Fruit fly (Drosophila melanogaster): Measurements from ENCODE around the gene Bcat.

The Bcat gene

DNA sequence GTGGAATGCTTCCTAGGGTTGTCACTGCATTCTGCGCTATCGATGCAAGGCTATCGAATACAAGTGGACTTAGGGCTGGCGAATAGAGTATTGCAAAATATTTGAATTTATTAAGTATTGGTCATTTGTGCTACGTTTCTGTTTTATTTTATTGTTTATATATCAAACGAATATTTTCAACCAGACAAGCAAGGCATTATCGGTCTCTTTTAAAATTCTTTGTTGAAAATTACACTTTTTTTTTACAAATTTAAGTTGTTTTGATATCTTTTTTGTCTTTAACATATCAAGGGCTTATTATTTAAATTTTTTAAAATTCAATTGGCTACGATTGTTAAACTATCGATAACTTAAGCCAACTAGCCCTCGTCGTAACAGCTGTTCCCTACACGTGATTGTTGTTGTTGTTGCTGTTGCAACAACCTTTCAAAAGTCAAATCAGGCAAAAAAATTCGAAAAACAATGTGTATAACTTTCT, 9.3 kb upstream of the Bcat start, which contains the start of the genes Ype and CG1662 (continued):
- TF ChIP-seq dsx (GFP tag; optimal IDR thresholded peaks at IDR 0.05; ENCODE audit: poor library complexity, severe bottlenecking) (peak; percentile 63), dac (GFP tag; optimal IDR thresholded peaks at IDR 0.05) (peak; percentile 29), CG11902 (GFP tag; optimal IDR thresholded peaks at IDR 0.05) (peak; percentile 55), CG16779 (tag; optimal IDR thresholded peaks at IDR 0.05) (no peak), Lpt (GFP tag; optimal IDR thresholded peaks at IDR 0.05) (peak; percentile 41), Eip78C (GFP tag) (peak; percentile 87), CG11294 (GFP tag; IDR thresholded peaks at IDR 0.05) (no peak; the same call in 1 of the 2 replicates), CG1621 (tag; optimal IDR thresholded peaks at IDR 0.05) (peak; percentile 38), CG32006 (GFP tag; optimal IDR thresholded peaks at IDR 0.05) (peak; percentile 75), Eip75B (GFP tag; optimal IDR thresholded peaks at IDR 0.05) (peak; percentile 63), topi (GFP tag; optimal IDR thresholded peaks at IDR 0.05) (peak; percentile 71), CG6792 (GFP tag; optimal IDR thresholded peaks at IDR 0.05) (peak; percentile 67), Sox102F (GFP tag; optimal IDR thresholded peaks at IDR 0.05) (peak; percentile 67), Met (GFP tag; optimal IDR thresholded peaks at IDR 0.05) (peak; percentile 65), fd59A (GFP tag; optimal IDR thresholded peaks at IDR 0.05) (peak; percentile 43), Hr4 (GFP tag; optimal IDR thresholded peaks at IDR 0.05) (peak; percentile 66), lz (GFP tag; optimal IDR thresholded peaks at IDR 0.05) (peak; percentile 78), CG6276 (GFP tag; optimal IDR thresholded peaks at IDR 0.05) (no peak), CG10669 (GFP tag; optimal IDR thresholded peaks at IDR 0.05) (peak; percentile 63), OdsH (GFP tag; optimal IDR thresholded peaks at IDR 0.05) (peak; percentile 81), Ets21C (GFP tag; optimal IDR thresholded peaks at IDR 0.05) (peak; percentile 73), fd85E (GFP tag; optimal IDR thresholded peaks at IDR 0.05) (no peak)

DNA sequence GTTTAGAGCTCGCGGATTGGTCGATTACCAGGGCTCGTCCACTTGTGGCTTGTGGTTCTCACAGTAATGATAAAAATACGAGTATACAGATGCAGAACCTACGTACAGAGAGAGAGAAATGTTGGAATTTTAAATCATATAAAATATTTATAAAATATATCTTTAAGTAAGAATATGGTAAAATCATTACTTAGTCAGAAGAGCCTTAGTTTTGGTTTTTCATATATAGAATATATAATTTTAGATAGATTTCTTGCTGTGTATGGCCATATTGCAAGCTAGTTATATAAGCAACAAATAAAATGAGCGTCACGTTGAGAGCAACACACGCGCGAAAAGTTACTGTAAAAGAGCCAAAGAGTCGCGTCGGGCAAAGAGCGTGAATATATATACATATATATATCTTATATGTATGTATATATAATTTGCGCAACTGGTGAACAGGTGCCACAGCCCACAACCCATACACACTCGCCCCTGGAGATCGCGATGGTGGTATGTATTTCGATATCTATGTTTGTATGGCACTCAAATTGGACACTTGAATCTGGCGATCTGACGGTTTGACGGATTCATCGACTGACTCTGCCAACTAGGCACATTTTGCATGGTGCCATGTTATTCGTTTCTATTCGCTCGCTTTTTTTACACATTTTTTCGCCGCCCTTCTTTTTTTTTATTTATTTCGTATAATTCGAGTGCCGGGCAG, 6.1 kb upstream of the Bcat start:
- no peak for TF ChIP-seq fd59A (GFP tag; optimal IDR thresholded peaks at IDR 0.05)
- no peak for TF ChIP-seq fd85E (GFP tag; optimal IDR thresholded peaks at IDR 0.05)
- peak; percentile 50 for TF ChIP-seq CG8632 (GFP tag; optimal IDR thresholded peaks at IDR 0.05)
- no peak for TF ChIP-seq Sox15 (GFP tag; optimal IDR thresholded peaks at IDR 0.05)
- TF ChIP-seq CG3919 (GFP tag; optimal IDR thresholded peaks at IDR 0.05): peak; percentile 45
- TF ChIP-seq achi (GFP tag; optimal IDR thresholded peaks at IDR 0.05): peak; percentile 66
- peak; percentile 59 for TF ChIP-seq CG34406 (GFP tag; optimal IDR thresholded peaks at IDR 0.05)
- TF ChIP-seq dac (GFP tag; optimal IDR thresholded peaks at IDR 0.05): no peak
- TF ChIP-seq Eip93F (GFP tag; optimal IDR thresholded peaks at IDR 0.05): no peak
- TF ChIP-seq salr (GFP tag; optimal IDR thresholded peaks at IDR 0.05): peak in 1 of 2 experiments; percentile 29
- TF ChIP-seq net (GFP tag; optimal IDR thresholded peaks at IDR 0.05): peak; percentile 37
- no peak for TF ChIP-seq CG1621 (tag; optimal IDR thresholded peaks at IDR 0.05)
- no peak for TF ChIP-seq Hr39 (GFP tag; optimal IDR thresholded peaks at IDR 0.05)
- peak; percentile 82 for TF ChIP-seq Gug (GFP tag; IDR thresholded peaks at IDR 0.05)
- TF ChIP-seq CG32006 (GFP tag; optimal IDR thresholded peaks at IDR 0.05): peak; percentile 73
- peak; percentile 74 for TF ChIP-seq CG10631 (GFP tag; optimal IDR thresholded peaks at IDR 0.05)
- peak; percentile 27 for TF ChIP-seq Met (GFP tag; optimal IDR thresholded peaks at IDR 0.05)
- TF ChIP-seq CG8119 (GFP tag; IDR thresholded peaks at IDR 0.05): peak; percentile 85
- peak; percentile 74 for TF ChIP-seq Ets96B (tag; optimal IDR thresholded peaks at IDR 0.05)
- TF ChIP-seq Smox (GFP tag; optimal IDR thresholded peaks at IDR 0.05): no peak
- peak; percentile 45 for TF ChIP-seq Hr4 (GFP tag; optimal IDR thresholded peaks at IDR 0.05)
- peak; percentile 9 for TF ChIP-seq spab (GFP tag; optimal IDR thresholded peaks at IDR 0.05)
- peak; percentile 38 to 60 for TF ChIP-seq ss (GFP tag; optimal IDR thresholded peaks at IDR 0.05)
- peak; percentile 43 for TF ChIP-seq acj6 (GFP tag; optimal IDR thresholded peaks at IDR 0.05)
- peak; percentile 80 for TF ChIP-seq CG11294 (GFP tag; IDR thresholded peaks at IDR 0.05)
- TF ChIP-seq CG15336 (GFP tag; IDR thresholded peaks at IDR 0.05): peak; percentile 89
- no peak for TF ChIP-seq CG31627 (GFP tag; optimal IDR thresholded peaks at IDR 0.05)
- TF ChIP-seq CG6276 (GFP tag; optimal IDR thresholded peaks at IDR 0.05): peak; percentile 75
- TF ChIP-seq Sox102F (GFP tag; optimal IDR thresholded peaks at IDR 0.05): no peak
- TF ChIP-seq CG11762 (GFP tag; optimal IDR thresholded peaks at IDR 0.05; ENCODE audit: insufficient read depth): no peak
- TF ChIP-seq CG6792 (GFP tag; optimal IDR thresholded peaks at IDR 0.05): peak; percentile 15
- TF ChIP-seq CG8319 (GFP tag; optimal IDR thresholded peaks at IDR 0.05): peak; percentile 20
- no peak for TF ChIP-seq CG4318 (GFP tag; optimal IDR thresholded peaks at IDR 0.05)
- peak; percentile 74 for TF ChIP-seq CG3032 (tag; optimal IDR thresholded peaks at IDR 0.05)
- TF ChIP-seq Blimp-1 (GFP tag; optimal IDR thresholded peaks at IDR 0.05): no peak
- TF ChIP-seq dsx (GFP tag; optimal IDR thresholded peaks at IDR 0.05; ENCODE audit: poor library complexity, severe bottlenecking): peak; percentile 72
- TF ChIP-seq Lpt (GFP tag; optimal IDR thresholded peaks at IDR 0.05): peak; percentile 63
- peak; percentile 11 for TF ChIP-seq CG16779 (tag; optimal IDR thresholded peaks at IDR 0.05)
- TF ChIP-seq Ets21C (GFP tag; optimal IDR thresholded peaks at IDR 0.05): no peak
